Fruit fly (Drosophila melanogaster) whole organism, prepupa: Measurements from ENCODE around the gene CG10116.

ENCODE experiments used
- Blimp-1 ChIP-seq: fragments of 200-800 bp; sonication (Bioruptor generic); optimal IDR thresholded peaks from 3 replicates; lab custom pipeline; 2017; ENCODE audit warnings: missing biosample characterization, missing genetic modification characterization, mild to moderate bottlenecking, moderate library complexity, missing genetic modification reagents
- CG10631 ChIP-seq: fragments of 200-800 bp; sonication (Bioruptor generic); optimal IDR thresholded peaks from 2 replicates; lab custom pipeline; 2016; ENCODE audit warnings: missing biosample characterization, missing genetic modification characterization
- CG10669 ChIP-seq: fragments of 200-800 bp; sonication (Bioruptor generic); optimal IDR thresholded peaks from 3 replicates; lab custom pipeline; 2018; ENCODE audit warnings: missing biosample characterization, mild to moderate bottlenecking, missing genetic modification characterization, moderate library complexity
- CG11762 ChIP-seq: fragments of 200-800 bp; sonication (Bioruptor generic); optimal IDR thresholded peaks from 3 replicates; lab custom pipeline; 2016; ENCODE audit warnings: missing biosample characterization, missing genetic modification characterization; ENCODE audit not compliant: insufficient read depth
- CG15336 ChIP-seq: fragments of 200-800 bp; sonication (Bioruptor generic); IDR thresholded peaks from 2 replicates; pipeline ENCODE4 v1.3.6; 2022; ENCODE audit warnings: missing biosample characterization, missing genetic modification characterization
- CG1621 ChIP-seq: fragments of 200-800 bp; sonication (Bioruptor generic); optimal IDR thresholded peaks from 3 replicates; lab custom pipeline; 2018; ENCODE audit warnings: missing biosample characterization, mild to moderate bottlenecking, missing genetic modification characterization
- CG31627 ChIP-seq: fragments of 200-800 bp; sonication (Bioruptor generic); optimal IDR thresholded peaks from 3 replicates; lab custom pipeline; 2016; ENCODE audit warnings: missing biosample characterization, missing genetic modification characterization
- CG32006 ChIP-seq: fragments of 200-800 bp; sonication (Bioruptor generic); optimal IDR thresholded peaks from 3 replicates; lab custom pipeline; 2017; ENCODE audit warnings: missing biosample characterization, mild to moderate bottlenecking, missing genetic modification characterization
- CG3919 ChIP-seq: fragments of 200-800 bp; sonication (Bioruptor generic); optimal IDR thresholded peaks from 3 replicates; lab custom pipeline; 2016; ENCODE audit warnings: missing biosample characterization, missing genetic modification characterization
- CG4318 ChIP-seq: fragments of 200-800 bp; sonication (Bioruptor generic); optimal IDR thresholded peaks from 3 replicates; lab custom pipeline; 2017; ENCODE audit warnings: missing biosample characterization, mild to moderate bottlenecking, missing genetic modification characterization
- CG6163 ChIP-seq: fragments of 200-800 bp; sonication (Bioruptor generic); IDR thresholded peaks from 3 replicates; pipeline ENCODE4 v1.3.6; 2022; ENCODE audit warnings: missing biosample characterization, missing genetic modification characterization
- CG6276 ChIP-seq: fragments of 200-800 bp; sonication (Bioruptor generic); optimal IDR thresholded peaks from 2 replicates; lab custom pipeline; 2017; ENCODE audit warnings: missing biosample characterization, mild to moderate bottlenecking, missing genetic modification characterization
- CG6792 ChIP-seq: fragments of 200-800 bp; sonication (Bioruptor generic); optimal IDR thresholded peaks from 3 replicates; lab custom pipeline; 2016; ENCODE audit warnings: missing biosample characterization, missing genetic modification characterization
- CG6808 ChIP-seq: fragments of 200-800 bp; sonication (Bioruptor generic); optimal IDR thresholded peaks from 3 replicates; lab custom pipeline; 2017; ENCODE audit warnings: missing biosample characterization, missing genetic modification characterization, mild to moderate bottlenecking, moderate library complexity, missing genetic modification reagents
- CG6854 ChIP-seq: fragments of 200-800 bp; sonication (Bioruptor generic); optimal IDR thresholded peaks from 2 replicates; lab custom pipeline; 2017; ENCODE audit warnings: missing biosample characterization, mild to moderate bottlenecking, missing genetic modification characterization
- CG7368 ChIP-seq: fragments of 200-800 bp; sonication (Bioruptor generic); optimal IDR thresholded peaks from 3 replicates; lab custom pipeline; 2016; ENCODE audit warnings: missing biosample characterization, missing genetic modification characterization
- CG8319 ChIP-seq: fragments of 200-800 bp; sonication (Bioruptor generic); optimal IDR thresholded peaks from 3 replicates; lab custom pipeline; 2016; ENCODE audit warnings: missing biosample characterization, missing genetic modification characterization
- CG8632 ChIP-seq: fragments of 200-800 bp; sonication (Bioruptor generic); optimal IDR thresholded peaks from 3 replicates; lab custom pipeline; 2016; ENCODE audit warnings: missing biosample characterization, missing genetic modification characterization
- CG9139 ChIP-seq: fragments of 200-800 bp; sonication (Bioruptor generic); optimal IDR thresholded peaks from 3 replicates; lab custom pipeline; 2017; ENCODE audit warnings: missing biosample characterization, mild to moderate bottlenecking, missing genetic modification characterization
- Eip75B ChIP-seq: fragments of 200-800 bp; sonication (Bioruptor generic); optimal IDR thresholded peaks from 3 replicates; lab custom pipeline; 2016; ENCODE audit warnings: missing biosample characterization, missing genetic modification characterization
- Eip78C ChIP-seq: fragments of 200-800 bp; sonication (Bioruptor generic); peaks from one replicate; lab custom pipeline; 2016; ENCODE audit warnings: missing biosample characterization, missing genetic modification characterization
- Eip93F ChIP-seq: fragments of 200-800 bp; sonication (Bioruptor generic); optimal IDR thresholded peaks from 2 replicates; lab custom pipeline; 2016; ENCODE audit warnings: missing biosample characterization, mild to moderate bottlenecking, missing genetic modification characterization
- Ets96B ChIP-seq: fragments of 200-800 bp; optimal IDR thresholded peaks from 2 replicates; lab custom pipeline; 2019; ENCODE audit warnings: missing biosample characterization, mild to moderate bottlenecking, missing genetic modification characterization, moderate library complexity
- Hr38 ChIP-seq: sonication (Bioruptor generic); optimal IDR thresholded peaks from 2 replicates; lab custom pipeline; 2016; ENCODE audit warnings: missing biosample characterization, missing genetic modification characterization
- Hr39 ChIP-seq: fragments of 200-800 bp; sonication (Bioruptor generic); optimal IDR thresholded peaks from 2 replicates; lab custom pipeline; 2016; ENCODE audit warnings: missing biosample characterization, missing genetic modification characterization
- Hr4 ChIP-seq: fragments of 200-800 bp; sonication (Bioruptor generic); optimal IDR thresholded peaks from 3 replicates; lab custom pipeline; 2016; ENCODE audit warnings: missing biosample characterization, missing genetic modification characterization
- Lpt ChIP-seq: fragments of 200-800 bp; sonication (Bioruptor generic); optimal IDR thresholded peaks from 3 replicates; lab custom pipeline; 2016; ENCODE audit warnings: missing biosample characterization, missing genetic modification characterization
- Met ChIP-seq: fragments of 200-800 bp; sonication (Bioruptor generic); optimal IDR thresholded peaks from 3 replicates; lab custom pipeline; 2016; ENCODE audit warnings: missing biosample characterization, missing genetic modification characterization
- OdsH ChIP-seq: fragments of 200-800 bp; sonication (Bioruptor generic); optimal IDR thresholded peaks from 3 replicates; lab custom pipeline; 2016; ENCODE audit warnings: missing biosample characterization, missing genetic modification characterization
- Smox ChIP-seq: fragments of 200-800 bp; sonication (Bioruptor generic); optimal IDR thresholded peaks from 3 replicates; lab custom pipeline; 2016; ENCODE audit warnings: missing biosample characterization, missing genetic modification characterization
- Sox14 ChIP-seq: fragments of 200-800 bp; sonication (Bioruptor generic); optimal IDR thresholded peaks from 3 replicates; lab custom pipeline; 2016; ENCODE audit warnings: missing biosample characterization, missing genetic modification characterization
- Sox15 ChIP-seq: fragments of 200-800 bp; sonication (Bioruptor generic); optimal IDR thresholded peaks from 3 replicates; lab custom pipeline; 2016; ENCODE audit warnings: missing biosample characterization, missing genetic modification characterization
- achi ChIP-seq: fragments of 200-800 bp; sonication (Bioruptor generic); optimal IDR thresholded peaks from 3 replicates; lab custom pipeline; 2016; ENCODE audit warnings: missing biosample characterization, missing genetic modification characterization
- acj6 ChIP-seq: fragments of 200-800 bp; sonication (Bioruptor generic); optimal IDR thresholded peaks from 3 replicates; lab custom pipeline; 2016; ENCODE audit warnings: missing biosample characterization, missing genetic modification characterization
- cyc ChIP-seq: fragments of 200-800 bp; sonication (Bioruptor generic); optimal IDR thresholded peaks from 3 replicates; lab custom pipeline; 2016; ENCODE audit warnings: missing biosample characterization, missing genetic modification characterization
- dac ChIP-seq: fragments of 200-800 bp; sonication (Bioruptor generic); optimal IDR thresholded peaks from 2 replicates; lab custom pipeline; 2017; ENCODE audit warnings: missing biosample characterization, mild to moderate bottlenecking, missing genetic modification characterization
- dsx ChIP-seq: fragments of 200-800 bp; optimal IDR thresholded peaks from 3 replicates; lab custom pipeline; 2019; ENCODE audit warnings: missing biosample characterization, mild to moderate bottlenecking, missing genetic modification characterization, moderate library complexity; ENCODE audit not compliant: poor library complexity, severe bottlenecking
- eg ChIP-seq: fragments of 200-800 bp; sonication (Bioruptor generic); IDR thresholded peaks from 3 replicates; pipeline ENCODE4 v1.3.6; 2022; ENCODE audit warnings: missing biosample characterization, missing genetic modification characterization
- esn ChIP-seq: fragments of 200-800 bp; sonication (Bioruptor generic); optimal IDR thresholded peaks from 2 replicates; lab custom pipeline; 2016; ENCODE audit warnings: missing biosample characterization, mild to moderate bottlenecking, missing genetic modification characterization, moderate library complexity
- fd59A ChIP-seq: fragments of 200-800 bp; sonication (Bioruptor generic); optimal IDR thresholded peaks from 2 replicates; lab custom pipeline; 2017; ENCODE audit warnings: missing biosample characterization, mild to moderate bottlenecking, missing genetic modification characterization, missing genetic modification reagents
- fd85E ChIP-seq: fragments of 200-800 bp; sonication (Bioruptor generic); optimal IDR thresholded peaks from 3 replicates; lab custom pipeline; 2016; ENCODE audit warnings: missing biosample characterization, missing genetic modification characterization
- lz ChIP-seq: fragments of 200-800 bp; sonication (Bioruptor generic); optimal IDR thresholded peaks from 3 replicates; lab custom pipeline; 2016; ENCODE audit warnings: missing biosample characterization, missing genetic modification characterization
- pdm3 ChIP-seq: fragments of 200-800 bp; sonication (Bioruptor generic); optimal IDR thresholded peaks from 3 replicates; lab custom pipeline; 2016; ENCODE audit warnings: missing biosample characterization, missing genetic modification characterization
- spab ChIP-seq: fragments of 200-800 bp; sonication (Bioruptor generic); optimal IDR thresholded peaks from 2 replicates; lab custom pipeline; 2017; ENCODE audit warnings: missing biosample characterization, mild to moderate bottlenecking, missing genetic modification characterization, missing genetic modification reagents
- ss ChIP-seq, 2 experiments: fragments of 200-800 bp; sonication (Bioruptor generic); optimal IDR thresholded peaks; 2 replicates in 1 of 2; 3 replicates in 1 of 2; lab custom pipeline; 2017 to 2018; ENCODE audit warnings: mild to moderate bottlenecking in 2 of 2, missing biosample characterization in 2 of 2, missing genetic modification characterization in 2 of 2, moderate library complexity in 1 of 2
- svp ChIP-seq: fragments of 200-800 bp; sonication (Bioruptor generic); peaks from one replicate; lab custom pipeline; 2016; ENCODE audit warnings: missing biosample characterization, missing genetic modification characterization
- topi ChIP-seq: fragments of 200-800 bp; sonication (Bioruptor generic); optimal IDR thresholded peaks from 3 replicates; lab custom pipeline; 2016; ENCODE audit warnings: missing biosample characterization, missing genetic modification characterization

CG10116 gene

dm6 chr3L:13451562-13451961 lies 5.5 kb downstream of the CG10116 start (continued):
- TF ChIP-seq Hr39 (peak; percentile 44), Eip75B (GFP tag; lab: Kevin White, UChicago) (no peak), CG32006 (GFP tag; lab: Kevin White, UChicago) (peak; percentile 70), Ets96B (tag; lab: Kevin White, UChicago) (no peak), CG6808 (GFP tag; lab: Kevin White, UChicago) (peak; percentile 9), lz (GFP tag; lab: Kevin White, UChicago) (peak; percentile 16), CG6163 (GFP tag; lab: Robert Waterston, UW) (0 out of 3 replicates have a peak, but pooled peaks have one; percentile 13), CG31627 (GFP tag; lab: Kevin White, UChicago) (peak; percentile 46), fd85E (GFP tag; lab: Kevin White, UChicago) (no peak), dsx (no peak), CG10669 (GFP tag; lab: Kevin White, UChicago) (no peak), pdm3 (peak; percentile 38), Smox (peak; percentile 21), CG8632 (peak; percentile 5), Sox15 (no peak)

DNA sequence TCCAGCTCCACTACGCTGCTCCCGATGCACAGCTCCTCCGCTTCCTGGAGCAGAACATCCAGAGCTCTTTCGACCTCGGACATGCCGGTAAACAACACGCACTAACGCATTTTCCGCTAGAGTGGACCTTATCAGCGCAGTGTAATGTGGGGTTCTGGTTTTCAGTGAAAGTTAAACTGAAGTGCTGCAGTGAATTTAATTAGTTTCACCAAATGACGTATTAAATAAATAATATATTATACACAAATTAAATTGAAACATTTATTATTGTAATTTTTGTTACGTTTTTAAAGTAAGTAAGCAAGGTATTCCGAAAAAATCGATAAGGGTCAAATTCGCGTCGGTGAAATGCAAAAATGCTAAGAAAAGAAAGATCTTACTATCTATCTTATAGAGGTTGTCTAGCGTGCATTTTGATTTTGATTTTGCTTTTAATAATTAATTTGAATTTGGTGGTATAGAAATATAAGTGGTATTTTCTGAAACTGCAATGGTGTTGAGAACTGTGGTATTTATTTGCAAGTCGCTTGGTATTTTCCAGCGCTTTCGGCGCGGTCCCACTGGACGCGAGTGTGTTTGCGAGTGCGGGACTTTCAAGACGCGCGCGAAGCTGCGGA lies 6.8 kb downstream of the CG10116 start, which contains the start of the genes JMJD7 and CG10738:
TSS of gene JMJD7 (minus strand) at position 107 of the 617 bp plus-strand sequence.
TSS of gene CG10738 (plus strand) at position 594 of the 617 bp plus-strand sequence.
- TF ChIP-seq fd85E (GFP tag; lab: Kevin White, UChicago) (peak; percentile 10), Hr4 (GFP tag; lab: Kevin White, UChicago) (peak; percentile 30), Sox14 (GFP tag; lab: Kevin White, UChicago) (peak; percentile 23), CG11762 (GFP tag; lab: Kevin White, UChicago) (peak; percentile 76), CG6163 (GFP tag; lab: Robert Waterston, UW) (peak; percentile 85), CG6276 (GFP tag; lab: Kevin White, UChicago) (peak; percentile 26), esn (GFP tag; lab: Kevin White, UChicago) (peak; percentile 66), eg (GFP tag; lab: Robert Waterston, UW) (peak; percentile 87), Ets96B (tag; lab: Kevin White, UChicago) (peak; percentile 40), Hr39 (no peak), CG1621 (tag; lab: Kevin White, UChicago) (no peak), svp (GFP tag; lab: Kevin White, UChicago) (peak; percentile 81), lz (GFP tag; lab: Kevin White, UChicago) (peak; percentile 18), CG6808 (GFP tag; lab: Kevin White, UChicago) (peak; percentile 36), topi (GFP tag; lab: Kevin White, UChicago) (peak; percentile 65), acj6 (peak; percentile 46), cyc (GFP tag; lab: Kevin White, UChicago) (peak; percentile 69), Hr38 (GFP tag; lab: Kevin White, UChicago) (no peak), Eip93F (GFP tag; lab: Kevin White, UChicago) (no peak), fd59A (GFP tag; lab: Kevin White, UChicago) (no peak), CG9139 (peak; percentile 28), dac (GFP tag; lab: Kevin White, UChicago) (no peak), Eip75B (GFP tag; lab: Kevin White, UChicago) (no peak), CG7368 (GFP tag; lab: Kevin White, UChicago) (peak; percentile 56), spab (no peak), CG3919 (peak; percentile 89), CG6792 (GFP tag; lab: Kevin White, UChicago) (peak; percentile 29), achi (GFP tag; lab: Kevin White, UChicago) (peak; percentile 42), pdm3 (peak; percentile 49), Blimp-1 (peak; percentile 81), CG8319 (GFP tag; lab: Kevin White, UChicago) (no peak), CG10631 (GFP tag; lab: Kevin White, UChicago) (no peak), Sox15 (no peak), CG15336 (0 out of 2 replicates have a peak, but pooled peaks have one; percentile 18), ss (GFP tag; optimal IDR thresholded peaks at IDR 0.05; lab: Kevin White, UChicago) (no peak), Met (GFP tag; lab: Kevin White, UChicago) (peak; percentile 76), CG10669 (GFP tag; lab: Kevin White, UChicago) (peak; percentile 78), CG4318 (peak; percentile 3), dsx (no peak), CG6854 (peak; percentile 48), CG8632 (no peak), CG32006 (GFP tag; lab: Kevin White, UChicago) (peak; percentile 42), Lpt (GFP tag; lab: Kevin White, UChicago) (peak; percentile 41), OdsH (GFP tag; lab: Kevin White, UChicago) (peak; percentile 51), Smox (no peak), Eip78C (GFP tag; lab: Kevin White, UChicago) (peak; percentile 60)
